Worm (Caenorhabditis elegans) whole organism, L3 larva: ENCODE data around the gene cng-1.

Source experiments
- R02D3.7 ChIP-seq: fragments of 150-350 bp; optimal IDR thresholded peaks from 2 replicates; lab custom pipeline; 2014; ENCODE audit warnings: missing biosample characterization, missing genetic modification characterization
- ZK546.5 ChIP-seq: sonication (generic microtip); optimal IDR thresholded peaks from 2 replicates; lab custom pipeline; 2017; ENCODE audit warnings: missing biosample characterization, missing genetic modification characterization
- aly-2 ChIP-seq: fragments of 150-350 bp; optimal IDR thresholded peaks from 2 replicates; lab custom pipeline; 2014; ENCODE audit warnings: missing biosample characterization, missing genetic modification characterization
- ama-1 ChIP-seq: fragments of 150-350 bp; optimal IDR thresholded peaks from 2 replicates; lab custom pipeline; 2018
- ceh-16 ChIP-seq: sonication (generic microtip); optimal IDR thresholded peaks from 2 replicates; lab custom pipeline; 2017; ENCODE audit warnings: missing biosample characterization, missing genetic modification characterization
- ceh-28 ChIP-seq: fragments of 150-350 bp; optimal IDR thresholded peaks from 2 replicates; lab custom pipeline; 2014; ENCODE audit warnings: missing biosample characterization, missing genetic modification reagents, missing genetic modification characterization
- ceh-82 ChIP-seq: fragments of 150-350 bp; optimal IDR thresholded peaks from 2 replicates; lab custom pipeline; 2014; ENCODE audit warnings: missing biosample characterization, missing genetic modification characterization
- ceh-9 ChIP-seq: sonication (generic microtip); optimal IDR thresholded peaks from 2 replicates; lab custom pipeline; 2018; ENCODE audit warnings: missing biosample characterization, missing genetic modification characterization
- daf-12 ChIP-seq: fragments of 150-350 bp; optimal IDR thresholded peaks from 2 replicates; lab custom pipeline; 2014; ENCODE audit warnings: missing biosample characterization, missing genetic modification reagents, missing genetic modification characterization
- egl-27 ChIP-seq: sonication (generic microtip); optimal IDR thresholded peaks from 4 replicates; lab custom pipeline; 2017; ENCODE audit warnings: missing biosample characterization, missing genetic modification reagents, missing genetic modification characterization
- egl-5 ChIP-seq: fragments of 150-350 bp; optimal IDR thresholded peaks from 2 replicates; lab custom pipeline; 2017; ENCODE audit warnings: missing biosample characterization, missing genetic modification reagents, missing genetic modification characterization, inconsistent platforms
- elt-1 ChIP-seq: fragments of 150-350 bp; optimal IDR thresholded peaks from 2 replicates; lab custom pipeline; 2014; ENCODE audit warnings: missing biosample characterization, missing genetic modification characterization
- elt-2 ChIP-seq: sonication (generic microtip); optimal IDR thresholded peaks from 2 replicates; lab custom pipeline; 2016; ENCODE audit warnings: missing genetic modification reagents, mild to moderate bottlenecking, missing genetic modification characterization, missing compliant biosample characterization
- eor-1 ChIP-seq, 2 experiments: fragments of 150-350 bp; optimal IDR thresholded peaks; 2 replicates each; lab custom pipeline; 2014 to 2018; ENCODE audit warnings: missing biosample characterization in 2 of 2, missing genetic modification characterization in 2 of 2
- fkh-10 ChIP-seq: sonication (generic microtip); optimal IDR thresholded peaks from 2 replicates; lab custom pipeline; 2017; ENCODE audit warnings: missing biosample characterization, missing genetic modification reagents, missing genetic modification characterization
- fkh-2 ChIP-seq: fragments of 150-350 bp; optimal IDR thresholded peaks from 2 replicates; lab custom pipeline; 2014; ENCODE audit warnings: missing biosample characterization, missing genetic modification reagents, missing genetic modification characterization
- fos-1 ChIP-seq: fragments of 150-350 bp; optimal IDR thresholded peaks from 2 replicates; lab custom pipeline; 2014; ENCODE audit warnings: missing biosample characterization, missing genetic modification characterization
- jun-1 ChIP-seq: fragments of 150-350 bp; optimal IDR thresholded peaks from 2 replicates; lab custom pipeline; 2014; ENCODE audit warnings: missing biosample characterization, missing genetic modification reagents, missing genetic modification characterization
- lin-15B ChIP-seq: fragments of 150-350 bp; optimal IDR thresholded peaks from 2 replicates; lab custom pipeline; 2014; ENCODE audit warnings: missing biosample characterization, missing genetic modification characterization
- lin-39 ChIP-seq: fragments of 150-350 bp; optimal IDR thresholded peaks from 2 replicates; lab custom pipeline; 2018; ENCODE audit warnings: missing biosample characterization, missing genetic modification reagents, missing genetic modification characterization
- lsy-12 ChIP-seq: sonication (generic microtip); optimal IDR thresholded peaks from 2 replicates; lab custom pipeline; 2016; ENCODE audit warnings: mild to moderate bottlenecking, missing genetic modification characterization, missing compliant biosample characterization
- mdl-1 ChIP-seq: fragments of 150-350 bp; optimal IDR thresholded peaks from 2 replicates; lab custom pipeline; 2014; ENCODE audit warnings: missing biosample characterization, missing genetic modification characterization
- mml-1 ChIP-seq: fragments of 150-350 bp; sonication (generic microtip); optimal IDR thresholded peaks from 3 replicates; lab custom pipeline; 2014; ENCODE audit warnings: missing biosample characterization, missing genetic modification characterization
- nhr-11 ChIP-seq: fragments of 150-350 bp; optimal IDR thresholded peaks from 2 replicates; lab custom pipeline; 2014; ENCODE audit warnings: missing biosample characterization, missing genetic modification characterization
- nhr-12 ChIP-seq: fragments of 150-350 bp; optimal IDR thresholded peaks from 2 replicates; lab custom pipeline; 2014; ENCODE audit warnings: missing biosample characterization, missing genetic modification characterization
- nhr-23 ChIP-seq: fragments of 150-350 bp; optimal IDR thresholded peaks from 2 replicates; lab custom pipeline; 2014; ENCODE audit warnings: missing biosample characterization, missing genetic modification reagents, missing genetic modification characterization
- nhr-237 ChIP-seq: fragments of 150-350 bp; optimal IDR thresholded peaks from 2 replicates; lab custom pipeline; 2014; ENCODE audit warnings: missing biosample characterization, missing genetic modification characterization
- nhr-25 ChIP-seq: sonication (generic microtip); optimal IDR thresholded peaks from 2 replicates; lab custom pipeline; 2017; ENCODE audit warnings: missing biosample characterization, missing genetic modification characterization
- nhr-28 ChIP-seq: fragments of 150-350 bp; optimal IDR thresholded peaks from 2 replicates; lab custom pipeline; 2014; ENCODE audit warnings: missing biosample characterization, missing genetic modification characterization
- nhr-43 ChIP-seq: sonication (generic microtip); optimal IDR thresholded peaks from 2 replicates; lab custom pipeline; 2016; ENCODE audit warnings: mild to moderate bottlenecking, missing genetic modification characterization, missing compliant biosample characterization; ENCODE audit not compliant: poor library complexity, severe bottlenecking
- nhr-67 ChIP-seq: fragments of 150-350 bp; optimal IDR thresholded peaks from 2 replicates; lab custom pipeline; 2014; ENCODE audit warnings: missing biosample characterization, missing genetic modification characterization
- nhr-76 ChIP-seq: fragments of 150-350 bp; sonication (generic microtip); optimal IDR thresholded peaks from 5 replicates; lab custom pipeline; 2014; ENCODE audit warnings: missing biosample characterization, missing genetic modification characterization
- nhr-77 ChIP-seq: fragments of 150-350 bp; optimal IDR thresholded peaks from 2 replicates; lab custom pipeline; 2014; ENCODE audit warnings: missing biosample characterization, missing genetic modification characterization
- pha-4 ChIP-seq: fragments of 150-350 bp; optimal IDR thresholded peaks from 2 replicates; lab custom pipeline; 2014; ENCODE audit warnings: missing biosample characterization, missing genetic modification reagents, missing genetic modification characterization
- sea-2 ChIP-seq: fragments of 150-350 bp; sonication (generic microtip); optimal IDR thresholded peaks from 4 replicates; lab custom pipeline; 2014; ENCODE audit warnings: missing biosample characterization, missing genetic modification reagents, missing genetic modification characterization
- skn-1 ChIP-seq: fragments of 150-350 bp; optimal IDR thresholded peaks from 2 replicates; lab custom pipeline; 2014; ENCODE audit warnings: missing biosample characterization, missing genetic modification characterization
- snpc-4 ChIP-seq: fragments of 150-350 bp; optimal IDR thresholded peaks from 2 replicates; lab custom pipeline; 2014; ENCODE audit warnings: missing biosample characterization, missing genetic modification characterization
- unc-62 ChIP-seq: fragments of 150-350 bp; sonication (generic microtip); optimal IDR thresholded peaks from 4 replicates; lab custom pipeline; 2014; ENCODE audit warnings: missing biosample characterization, missing genetic modification reagents, missing genetic modification characterization
- ztf-11 ChIP-seq: fragments of 150-350 bp; optimal IDR thresholded peaks from 2 replicates; lab custom pipeline; 2014; ENCODE audit warnings: missing biosample characterization, missing genetic modification characterization

cng-1 gene

DNA sequence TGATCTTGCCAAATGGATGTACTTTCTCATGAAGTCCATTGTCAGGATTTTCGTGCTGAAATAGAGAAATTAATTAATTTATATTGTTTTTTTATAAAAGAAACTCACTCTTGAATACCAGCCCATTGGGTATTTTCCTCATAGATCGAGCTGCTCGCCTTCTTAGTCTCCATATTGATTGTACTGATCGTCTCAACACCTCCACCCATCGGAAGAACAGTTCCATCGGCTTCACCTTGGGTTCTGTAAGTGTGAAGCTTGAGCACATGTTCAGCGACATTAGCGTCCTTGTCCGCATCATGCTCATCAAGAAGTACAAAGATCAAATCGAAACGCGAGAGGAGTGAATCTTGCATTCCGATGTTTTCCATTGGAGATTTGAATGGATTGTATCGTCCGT, 26.5 kb upstream of the cng-1 start:
- no peak for TF ChIP-seq pha-4 (tag; lab: Kevin White, UChicago)
- TF ChIP-seq nhr-77, result no peak
- no peak for TF ChIP-seq mml-1 (tag; lab: Kevin White, UChicago)
- no peak for TF ChIP-seq nhr-237
- TF ChIP-seq egl-5, result no peak
- TF ChIP-seq daf-12 (tag; lab: Kevin White, UChicago), result no peak
- no peak for TF ChIP-seq ZK546.5
- no peak for TF ChIP-seq lsy-12 (tag; lab: Kevin White, UChicago)
- no peak for TF ChIP-seq nhr-23
- TF ChIP-seq lin-39 (tag; lab: Kevin White, UChicago), result no peak

DNA sequence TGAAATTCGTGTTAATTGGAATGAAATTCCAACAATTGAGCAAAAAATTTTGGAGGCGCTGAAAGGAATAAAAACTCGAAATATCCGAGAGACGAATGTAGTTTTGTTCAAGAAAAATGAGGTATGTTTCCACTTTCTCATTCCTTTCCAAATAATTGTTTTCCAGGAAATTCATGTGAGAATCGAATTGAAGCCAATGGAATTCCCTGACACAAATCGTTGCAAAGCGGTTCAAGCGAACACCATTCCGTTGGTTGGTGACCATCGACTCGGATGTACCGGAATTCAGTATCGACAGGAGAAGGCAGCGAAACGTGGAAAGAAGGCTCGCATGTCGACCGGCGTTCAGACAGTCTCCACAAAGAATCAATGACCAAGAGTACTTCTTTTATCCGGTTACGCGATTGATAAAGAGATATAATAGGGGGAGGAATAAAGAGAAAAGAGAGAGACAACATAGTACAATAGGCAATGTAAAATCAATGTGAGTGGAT, 25.1 kb upstream of the cng-1 start:
- TF ChIP-seq fkh-10 (GFP tag; lab: Kevin White, UChicago) (no peak), R02D3.7 (tag; lab: Kevin White, UChicago) (no peak), nhr-25 (no peak), nhr-43 (no peak), fkh-2 (tag; lab: Kevin White, UChicago) (no peak), ceh-16 (tag; lab: Kevin White, UChicago) (no peak), jun-1 (tag; lab: Kevin White, UChicago) (no peak), egl-27 (no peak), lsy-12 (tag; lab: Kevin White, UChicago) (no peak), nhr-12 (no peak), ceh-82 (tag; lab: Kevin White, UChicago) (no peak), nhr-23 (no peak), sea-2 (GFP tag; lab: Kevin White, UChicago) (no peak), ceh-9 (tag; lab: Kevin White, UChicago) (no peak)

ce11 chrV:15055873-15056272, 24.6 kb upstream of the cng-1 start, which contains the start of gene C25D7.16:
C25D7.16 (plus strand) TSS chrV:15056173.
- no peak for TF ChIP-seq fkh-10 (GFP tag; lab: Kevin White, UChicago)
- TF ChIP-seq mdl-1 (tag; lab: Kevin White, UChicago), result no peak
- TF ChIP-seq elt-2 (tag; lab: Kevin White, UChicago), result no peak
- no peak for TF ChIP-seq ztf-11
- TF ChIP-seq nhr-12, result no peak
- TF ChIP-seq lin-15B (tag; lab: Kevin White, UChicago), result no peak
- no peak for TF ChIP-seq skn-1 (tag; lab: Kevin White, UChicago)
- TF ChIP-seq nhr-23, result no peak
- TF ChIP-seq aly-2 (tag; lab: Kevin White, UChicago), result no peak
- no peak for TF ChIP-seq ceh-28
- no peak for TF ChIP-seq nhr-11 (tag; lab: Kevin White, UChicago)
- TF ChIP-seq nhr-43, result no peak
- TF ChIP-seq mml-1 (tag; lab: Kevin White, UChicago), result no peak
- TF ChIP-seq R02D3.7 (tag; lab: Kevin White, UChicago), result no peak
- TF ChIP-seq lin-39 (tag; lab: Kevin White, UChicago), result no peak
- no peak for TF ChIP-seq daf-12 (tag; lab: Kevin White, UChicago)
- TF ChIP-seq eor-1 (tag; optimal IDR thresholded peaks at IDR 0.05; lab: Kevin White, UChicago), result no peak
- no peak for TF ChIP-seq nhr-67 (tag; lab: Kevin White, UChicago)
- no peak for TF ChIP-seq fos-1
- TF ChIP-seq fkh-2 (tag; lab: Kevin White, UChicago), result no peak

DNA sequence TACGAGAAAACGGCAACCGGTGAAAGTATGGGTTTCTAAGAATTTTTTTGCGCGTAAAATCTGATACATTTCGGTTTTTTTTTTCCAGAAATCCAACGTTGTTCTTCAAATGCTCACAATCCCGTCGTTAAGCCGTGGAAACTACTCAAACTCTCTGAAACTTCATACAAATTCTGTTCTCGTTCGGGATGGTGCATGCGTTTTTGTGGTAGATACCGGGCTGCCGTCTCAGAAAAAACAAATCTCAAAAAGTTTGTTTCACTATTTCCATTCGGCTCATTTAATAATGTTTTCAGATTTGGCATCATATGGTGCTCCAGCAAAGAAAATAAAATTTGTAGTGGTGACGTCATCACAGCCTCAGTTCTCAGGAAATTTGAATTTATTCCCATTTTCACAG, 23.5 kb upstream of the cng-1 start:
- TF ChIP-seq elt-1 (tag; lab: Kevin White, UChicago), result no peak
- no peak for TF ChIP-seq snpc-4 (tag; lab: Kevin White, UChicago)
- TF ChIP-seq nhr-11 (tag; lab: Kevin White, UChicago), result no peak
- TF ChIP-seq unc-62, result no peak
- no peak for TF ChIP-seq nhr-76 (tag; lab: Kevin White, UChicago)
- no peak for TF ChIP-seq fkh-2 (tag; lab: Kevin White, UChicago)
- TF ChIP-seq mml-1 (tag; lab: Kevin White, UChicago), result no peak
- TF ChIP-seq nhr-237, result no peak
- no peak for TF ChIP-seq nhr-28 (tag; lab: Kevin White, UChicago)
- TF ChIP-seq ceh-9 (tag; lab: Kevin White, UChicago), result no peak
- TF ChIP-seq nhr-67 (tag; lab: Kevin White, UChicago), result no peak
- TF ChIP-seq ceh-82 (tag; lab: Kevin White, UChicago), result no peak
- no peak for TF ChIP-seq elt-2 (tag; lab: Kevin White, UChicago)
- TF ChIP-seq ama-1 (lab: Kevin White, UChicago), result no peak
- TF ChIP-seq lin-39 (tag; lab: Kevin White, UChicago), result no peak
